Fruit fly (Drosophila melanogaster): ENCODE data around the gene Cyp12e1.

Gene Cyp12e1

dm6 chr3R:10412550-10413459 is 21.8 kb upstream of the Cyp12e1 start, which contains the start of the genes Irp-1B and Rrp46 (continued):
- TF ChIP-seq phol (tag; optimal IDR thresholded peaks at IDR 0.05) (peak; percentile 33), bab2 (GFP tag; optimal IDR thresholded peaks at IDR 0.05) (no peak), CG11504 (tag; optimal IDR thresholded peaks at IDR 0.05) (peak; percentile 26), CG7963 (GFP tag; IDR thresholded peaks at IDR 0.05; ENCODE audit: partially characterized antibody) (peak; percentile 97), grn (GFP tag; optimal IDR thresholded peaks at IDR 0.05) (no peak), Rfx (GFP tag; IDR thresholded peaks at IDR 0.05) (peak; percentile 49), eyg (GFP tag; optimal IDR thresholded peaks at IDR 0.05) (no peak), insv (GFP tag; optimal IDR thresholded peaks at IDR 0.05) (peak; percentile 17 to 93), maf-S (GFP tag; optimal IDR thresholded peaks at IDR 0.05) (no peak), Bgb (GFP tag; IDR thresholded peaks at IDR 0.05; ENCODE audit: partially characterized antibody) (peak; percentile 92), Spps (tag; optimal IDR thresholded peaks at IDR 0.05) (no peak), Fer2 (tag; optimal IDR thresholded peaks at IDR 0.05) (no peak), CG7928 (GFP tag; optimal IDR thresholded peaks at IDR 0.05) (no peak), CG31441 (GFP tag; IDR thresholded peaks at IDR 0.05) (0 out of 2 replicates have a peak, but pooled peaks have one; percentile 17), gro (GFP tag; optimal IDR thresholded peaks at IDR 0.05) (no peak), Hr78 (GFP tag; optimal IDR thresholded peaks at IDR 0.05) (peak in 1 of 2 experiments; percentile 34), Nf-YC (tag; optimal IDR thresholded peaks at IDR 0.05) (peak; percentile 10), Scr (GFP tag; IDR thresholded peaks at IDR 0.05; ENCODE audit: partially characterized antibody) (peak; percentile 88), Hsf (GFP tag; optimal IDR thresholded peaks at IDR 0.05) (no peak), hb (GFP tag; IDR thresholded peaks at IDR 0.05; ENCODE audit: partially characterized antibody) (peak; percentile 98), CG10267 (tag; optimal IDR thresholded peaks at IDR 0.05) (peak; percentile 6), sens-2 (GFP tag; IDR thresholded peaks at IDR 0.05) (no peak), lbe (GFP tag; optimal IDR thresholded peaks at IDR 0.05) (no peak), Sin3A (optimal IDR thresholded peaks at IDR 0.05) (peak; percentile 54), Sox100B (GFP tag; optimal IDR thresholded peaks at IDR 0.05) (peak; percentile 14), B-H1 (GFP tag; IDR thresholded peaks at IDR 0.05) (no peak), Doc3 (GFP tag; IDR thresholded peaks at IDR 0.05; ENCODE audit: partially characterized antibody) (peak; percentile 73), Atf6 (GFP tag; IDR thresholded peaks at IDR 0.05) (no peak), jigr1 (GFP tag; IDR thresholded peaks at IDR 0.05) (no peak), CG14710 (tag; optimal IDR thresholded peaks at IDR 0.05) (peak; percentile 33), CoRest (tag; optimal IDR thresholded peaks at IDR 0.05) (peak; percentile 15), Dp (GFP tag; optimal IDR thresholded peaks at IDR 0.05) (peak; percentile 89), CG15269 (tag; optimal IDR thresholded peaks at IDR 0.05) (no peak), CG14860 (GFP tag; IDR thresholded peaks at IDR 0.05; ENCODE audit: partially characterized antibody) (peak; percentile 97), CG6654 (GFP tag; optimal IDR thresholded peaks at IDR 0.05) (no peak), run (tag; optimal IDR thresholded peaks at IDR 0.05) (no peak), ewg (GFP tag; optimal IDR thresholded peaks at IDR 0.05) (no peak), sc (optimal IDR thresholded peaks at IDR 0.05) (no peak), sc (GFP tag; optimal IDR thresholded peaks at IDR 0.05) (no peak), Hmr (GFP tag; optimal IDR thresholded peaks at IDR 0.05) (no peak), crc (GFP tag; optimal IDR thresholded peaks at IDR 0.05) (no peak), chm (GFP tag; IDR thresholded peaks at IDR 0.05) (no peak), CG10543 (GFP tag; optimal IDR thresholded peaks at IDR 0.05) (peak; percentile 5), mirr (GFP tag; optimal IDR thresholded peaks at IDR 0.05) (no peak), CG12659 (GFP tag; optimal IDR thresholded peaks at IDR 0.05) (peak; percentile 27), Poxn (GFP tag; IDR thresholded peaks at IDR 0.05) (no peak), CG2116 (GFP tag; optimal IDR thresholded peaks at IDR 0.05) (peak; percentile 88), CG15514 (GFP tag; optimal IDR thresholded peaks at IDR 0.05) (peak; percentile 79)

Data from whole organism, embryonic.